Worm (Caenorhabditis elegans): ENCODE measurements around the gene F13C5.1.

F13C5.1 gene

DNA sequence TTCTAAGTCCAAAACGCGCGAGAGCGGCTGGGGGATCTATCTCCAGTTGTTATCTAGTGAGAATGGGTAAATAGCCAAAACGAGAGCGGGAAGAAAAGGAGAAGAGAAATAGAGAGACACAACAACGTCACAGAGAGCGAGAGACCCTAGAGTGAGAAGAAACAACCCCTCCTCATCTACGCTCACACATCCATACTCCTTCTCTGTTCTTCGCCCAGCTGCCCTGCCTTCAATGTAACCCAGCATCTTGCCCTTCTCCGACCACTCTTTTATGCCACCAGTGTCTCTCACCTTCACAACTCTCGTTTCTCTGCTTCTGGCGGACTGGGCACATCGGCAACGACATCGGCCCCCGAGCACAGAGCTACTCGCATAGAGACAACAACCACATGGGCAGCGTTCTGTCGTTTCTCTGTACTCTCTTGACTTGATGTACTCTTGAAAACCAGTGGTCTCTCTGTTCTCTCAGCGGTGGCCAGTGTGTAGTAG, 8.7 kb upstream of the F13C5.1 start (continued):
- TF ChIP-seq Y56A3A.18 (GFP tag; IDR thresholded peaks at IDR 0.05) (no peak), mxl-1 (tag; optimal IDR thresholded peaks at IDR 0.05) (no peak), Y67H2A.10 (GFP tag; conservative IDR thresholded peaks at IDR 0.05) (no peak), ets-4 (GFP tag; optimal IDR thresholded peaks at IDR 0.05) (peak; percentile 68), F39B2.1 (GFP tag; IDR thresholded peaks at IDR 0.05) (no peak), K12H6.12 (tag; optimal IDR thresholded peaks at IDR 0.05) (peak; percentile 90), egrh-3 (GFP tag; IDR thresholded peaks at IDR 0.05) (peak; percentile 76), egl-18 (GFP tag; IDR thresholded peaks at IDR 0.05) (no peak), dox-1 (GFP tag; IDR thresholded peaks at IDR 0.05) (no peak; the same call in 1 of the 2 replicates), pha-4 (tag; optimal IDR thresholded peaks at IDR 0.05) (no peak), lin-54 (GFP tag; optimal IDR thresholded peaks at IDR 0.05) (peak; percentile 42), ceh-91 (GFP tag; IDR thresholded peaks at IDR 0.05) (no peak), bed-1 (GFP tag; IDR thresholded peaks at IDR 0.05) (no peak), ceh-27 (GFP tag; optimal IDR thresholded peaks at IDR 0.05) (peak; percentile 70), snpc-1.3 (tag; optimal IDR thresholded peaks at IDR 0.05; ENCODE audit: insufficient read depth) (no peak), zim-3 (tag; optimal IDR thresholded peaks at IDR 0.05) (no peak), ceh-40 (GFP tag; IDR thresholded peaks at IDR 0.05) (no peak), F10E7.11 (tag; optimal IDR thresholded peaks at IDR 0.05) (peak; percentile 12), pbrm-1 (GFP tag; IDR thresholded peaks at IDR 0.05) (peak; percentile 50; the same call in 1 of the 2 replicates), gei-17 (GFP tag; optimal IDR thresholded peaks at IDR 0.05) (peak; percentile 37), egl-44 (GFP tag; IDR thresholded peaks at IDR 0.05) (no peak), ZK185.1 (tag; optimal IDR thresholded peaks at IDR 0.05; ENCODE audit: poor library complexity, severe bottlenecking) (peak; percentile 89), B0336.3 (GFP tag; IDR thresholded peaks at IDR 0.05) (peak; percentile 85; the same call in 1 of the 2 replicates), lin-35 (GFP tag; optimal IDR thresholded peaks at IDR 0.05) (peak in 1 of 3 experiments; percentile 60), F37B4.10 (GFP tag; IDR thresholded peaks at IDR 0.05) (no peak), madf-6 (GFP tag; IDR thresholded peaks at IDR 0.05) (no peak), ztf-28 (GFP tag; IDR thresholded peaks at IDR 0.05) (no peak), Y79H2A.3 (GFP tag; conservative IDR thresholded peaks at IDR 0.05) (no peak), lag-1 (GFP tag; IDR thresholded peaks at IDR 0.05) (no peak), ama-1 (optimal IDR thresholded peaks at IDR 0.05) (no peak), ama-1 (GFP tag; optimal IDR thresholded peaks at IDR 0.05) (peak in 1 of 2 experiments; percentile 37), mcd-1 (GFP tag; IDR thresholded peaks at IDR 0.05) (no peak; the same call in none of the 2 replicates), ztf-26 (tag; optimal IDR thresholded peaks at IDR 0.05) (peak; percentile 35), hlh-12 (tag; optimal IDR thresholded peaks at IDR 0.05) (no peak), ztf-18 (tag; optimal IDR thresholded peaks at IDR 0.05) (no peak), snpc-3.4 (tag; optimal IDR thresholded peaks at IDR 0.05) (no peak), attf-6 (GFP tag; IDR thresholded peaks at IDR 0.05) (no peak), sea-2 (GFP tag; IDR thresholded peaks at IDR 0.05) (no peak), Y53G8AR.9 (GFP tag; conservative IDR thresholded peaks at IDR 0.05) (0 out of 2 replicates have a peak, but pooled peaks have one; percentile 23), T07F8.4 (tag; optimal IDR thresholded peaks at IDR 0.05) (no peak), unc-130 (GFP tag; optimal IDR thresholded peaks at IDR 0.05) (no peak), hmg-20 (GFP tag; IDR thresholded peaks at IDR 0.05) (0 out of 2 replicates have a peak, but pooled peaks have one; percentile 42), aptf-3 (GFP tag; IDR thresholded peaks at IDR 0.05) (no peak), madf-10 (tag; optimal IDR thresholded peaks at IDR 0.05) (peak; percentile 75), xnd-1 (tag; optimal IDR thresholded peaks at IDR 0.05) (no peak), nhr-27 (tag; optimal IDR thresholded peaks at IDR 0.05) (no peak), cebp-2 (GFP tag; IDR thresholded peaks at IDR 0.05) (no peak)

All from whole organism, young adult.